Fruit fly (Drosophila melanogaster) whole organism, pupa: ENCODE results near the gene CG18420.

ENCODE experiments used
- CG10348 ChIP-seq: fragments of 200-800 bp; sonication (Bioruptor generic); IDR thresholded peaks from 2 replicates; pipeline ENCODE4 v1.3.6; 2022; ENCODE audit warnings: missing biosample characterization, missing genetic modification characterization
- CG12605 ChIP-seq: fragments of 200-800 bp; sonication (Bioruptor generic); IDR thresholded peaks from 2 replicates; pipeline ENCODE4 v1.3.6; 2022; ENCODE audit warnings: missing biosample characterization, missing genetic modification characterization
- CG13204 ChIP-seq: fragments of 200-800 bp; sonication (Bioruptor generic); optimal IDR thresholded peaks from 2 replicates; lab custom pipeline; 2018; ENCODE audit warnings: missing biosample characterization, mild to moderate bottlenecking, missing genetic modification characterization, moderate library complexity
- CG14655 ChIP-seq: fragments of 200-800 bp; sonication (Bioruptor generic); optimal IDR thresholded peaks from 3 replicates; lab custom pipeline; 2017; ENCODE audit warnings: mild to moderate bottlenecking, missing biosample characterization, missing genetic modification reagents, missing genetic modification characterization
- CG15710 ChIP-seq: fragments of 200-800 bp; sonication (Bioruptor generic); optimal IDR thresholded peaks from 2 replicates; lab custom pipeline; 2018; ENCODE audit warnings: missing biosample characterization, mild to moderate bottlenecking, missing genetic modification characterization, moderate library complexity
- CG17806 ChIP-seq: fragments of 200-800 bp; sonication (Bioruptor generic); optimal IDR thresholded peaks from 2 replicates; lab custom pipeline; 2018; ENCODE audit warnings: missing biosample characterization, mild to moderate bottlenecking, missing genetic modification characterization, moderate library complexity
- CG32121 ChIP-seq: fragments of 200-800 bp; sonication (Bioruptor generic); IDR thresholded peaks from 2 replicates; pipeline ENCODE4 v1.3.6; 2022; ENCODE audit warnings: missing biosample characterization, missing genetic modification characterization
- CG34367 ChIP-seq: fragments of 200-800 bp; sonication (Bioruptor generic); optimal IDR thresholded peaks from 2 replicates; lab custom pipeline; 2018; ENCODE audit warnings: missing biosample characterization, mild to moderate bottlenecking, missing genetic modification characterization
- CG4496 ChIP-seq: fragments of 200-800 bp; sonication (Bioruptor generic); IDR thresholded peaks from 3 replicates; pipeline ENCODE4 v1.3.6; 2022; ENCODE audit warnings: missing biosample characterization, missing genetic modification characterization
- CG8159 ChIP-seq: fragments of 200-800 bp; sonication (Bioruptor generic); optimal IDR thresholded peaks from 3 replicates; lab custom pipeline; 2018; ENCODE audit warnings: missing biosample characterization, mild to moderate bottlenecking, missing genetic modification characterization, moderate library complexity
- CG8301 ChIP-seq: fragments of 200-800 bp; sonication (Bioruptor generic); optimal IDR thresholded peaks from 2 replicates; lab custom pipeline; 2018; ENCODE audit warnings: missing biosample characterization, mild to moderate bottlenecking, missing genetic modification characterization
- CG9948 ChIP-seq: fragments of 200-800 bp; sonication (Bioruptor generic); optimal IDR thresholded peaks from 2 replicates; lab custom pipeline; 2018; ENCODE audit warnings: missing biosample characterization, mild to moderate bottlenecking, missing genetic modification characterization, moderate library complexity
- D1 ChIP-seq: fragments of 200-800 bp; sonication (Bioruptor generic); optimal IDR thresholded peaks from 2 replicates; lab custom pipeline; 2018; ENCODE audit warnings: missing biosample characterization, mild to moderate bottlenecking, missing genetic modification characterization, moderate library complexity
- EcR ChIP-seq: fragments of 200-800 bp; sonication (Bioruptor generic); optimal IDR thresholded peaks from 3 replicates; lab custom pipeline; 2019; ENCODE audit warnings: missing biosample characterization, missing genetic modification characterization, mild to moderate bottlenecking, moderate library complexity, missing genetic modification reagents
- Ets98B ChIP-seq: fragments of 200-800 bp; sonication (Bioruptor generic); IDR thresholded peaks from 2 replicates; pipeline ENCODE4 v1.3.6; 2022; ENCODE audit warnings: missing biosample characterization, missing genetic modification characterization
- Pif1A ChIP-seq: fragments of 200-800 bp; sonication (Bioruptor generic); optimal IDR thresholded peaks from 3 replicates; lab custom pipeline; 2016; ENCODE audit warnings: missing biosample characterization, missing genetic modification characterization
- Pif1B ChIP-seq: fragments of 200-800 bp; sonication (Bioruptor generic); optimal IDR thresholded peaks from 3 replicates; lab custom pipeline; 2016; ENCODE audit warnings: missing biosample characterization, missing genetic modification characterization
- Snoo ChIP-seq: fragments of 200-800 bp; sonication (Bioruptor generic); optimal IDR thresholded peaks from 3 replicates; lab custom pipeline; 2017; ENCODE audit warnings: missing biosample characterization, mild to moderate bottlenecking, missing genetic modification characterization, inconsistent platforms
- fd96Ca ChIP-seq: fragments of 200-800 bp; sonication (Bioruptor generic); IDR thresholded peaks from 3 replicates; pipeline ENCODE4 v1.3.6; 2022; ENCODE audit warnings: missing biosample characterization, missing genetic modification characterization
- gl ChIP-seq: fragments of 200-800 bp; sonication (Bioruptor generic); optimal IDR thresholded peaks from 2 replicates; lab custom pipeline; 2018; ENCODE audit warnings: missing biosample characterization, mild to moderate bottlenecking, missing genetic modification characterization
- rn ChIP-seq: fragments of 200-800 bp; sonication (Bioruptor generic); IDR thresholded peaks from 2 replicates; pipeline ENCODE4 v1.3.6; 2022; ENCODE audit warnings: missing biosample characterization, missing genetic modification characterization

Gene CG18420

dm6 chr2L:14796542-14796941 is at the start of gene CG18420:
Gene CG18420, minus strand, starts transcription at chr2L:14796642.
- TF ChIP-seq Pif1B (GFP tag; lab: Kevin White, UChicago) = no peak
- TF ChIP-seq CG17806 = no peak
- TF ChIP-seq CG13204 (GFP tag; lab: Kevin White, UChicago) = no peak
- TF ChIP-seq CG10348 (GFP tag; lab: Robert Waterston, UW) = no peak
- no peak for TF ChIP-seq Ets98B (GFP tag; lab: Robert Waterston, UW)
- no peak for TF ChIP-seq Pif1A (GFP tag; lab: Kevin White, UChicago)
- no peak for TF ChIP-seq CG12605 (GFP tag; lab: Robert Waterston, UW)
- no peak for TF ChIP-seq EcR (GFP tag; lab: Kevin White, UChicago)
- no peak for TF ChIP-seq fd96Ca (GFP tag; lab: Robert Waterston, UW)
- TF ChIP-seq rn (GFP tag; lab: Robert Waterston, UW) = no peak
- no peak for TF ChIP-seq CG34367
- no peak for TF ChIP-seq gl (tag; lab: Kevin White, UChicago)
- no peak for TF ChIP-seq CG9948 (tag; lab: Kevin White, UChicago)
- TF ChIP-seq D1 (tag; lab: Kevin White, UChicago) = no peak

- TF ChIP-seq gl (tag; lab: Kevin White, UChicago) (no peak), fd96Ca (GFP tag; lab: Robert Waterston, UW) (no peak), EcR (GFP tag; lab: Kevin White, UChicago) (no peak), CG8301 (tag; lab: Kevin White, UChicago) (no peak), CG17806 (no peak), CG34367 (no peak), CG4496 (GFP tag; lab: Robert Waterston, UW) (no peak), CG12605 (GFP tag; lab: Robert Waterston, UW) (no peak), Ets98B (GFP tag; lab: Robert Waterston, UW) (no peak), Pif1A (GFP tag; lab: Kevin White, UChicago) (no peak), CG10348 (GFP tag; lab: Robert Waterston, UW) (no peak), rn (GFP tag; lab: Robert Waterston, UW) (no peak), CG9948 (tag; lab: Kevin White, UChicago) (no peak), Snoo (tag; lab: Kevin White, UChicago) (no peak)
Observed at dm6 chr2L:14842058-14842457, 45.6 kb upstream of the CG18420 start, which contains the start of gene CG42682. Gene CG42682, plus strand, starts transcription at chr2L:14842358.

- no peak for TF ChIP-seq CG32121
- no peak for TF ChIP-seq Pif1A (GFP tag; lab: Kevin White, UChicago)
Observed at dm6 chr2L:14810461-14810860, 14.0 kb upstream of the CG18420 start, which contains the start of gene CG33309. Gene CG33309, plus strand, starts transcription at chr2L:14810761.

dm6 chr2L:14802034-14802433 is 5.6 kb upstream of the CG18420 start, which contains the start of gene CG33308:
Gene CG33308, plus strand, starts transcription at chr2L:14802334.
- TF ChIP-seq CG4496 (GFP tag; lab: Robert Waterston, UW) (no peak), Snoo (tag; lab: Kevin White, UChicago) (no peak), CG8159 (no peak), fd96Ca (GFP tag; lab: Robert Waterston, UW) (no peak), CG13204 (GFP tag; lab: Kevin White, UChicago) (no peak), D1 (tag; lab: Kevin White, UChicago) (no peak), CG10348 (GFP tag; lab: Robert Waterston, UW) (no peak), Pif1A (GFP tag; lab: Kevin White, UChicago) (no peak), CG34367 (no peak), CG15710 (tag; lab: Kevin White, UChicago) (no peak), CG14655 (no peak), CG9948 (tag; lab: Kevin White, UChicago) (no peak), EcR (GFP tag; lab: Kevin White, UChicago) (no peak), Ets98B (GFP tag; lab: Robert Waterston, UW) (no peak), CG32121 (no peak), CG8301 (tag; lab: Kevin White, UChicago) (no peak), gl (tag; lab: Kevin White, UChicago) (no peak), rn (GFP tag; lab: Robert Waterston, UW) (no peak)

dm6 chr2L:14797554-14797953 is 1.1 kb upstream of the CG18420 start:
- no peak for TF ChIP-seq EcR (GFP tag; lab: Kevin White, UChicago)
- TF ChIP-seq Snoo (tag; lab: Kevin White, UChicago) = no peak
- no peak for TF ChIP-seq D1 (tag; lab: Kevin White, UChicago)
- TF ChIP-seq Pif1A (GFP tag; lab: Kevin White, UChicago) = no peak
- TF ChIP-seq CG9948 (tag; lab: Kevin White, UChicago) = no peak
- no peak for TF ChIP-seq Pif1B (GFP tag; lab: Kevin White, UChicago)
- TF ChIP-seq CG32121 = no peak
- TF ChIP-seq CG4496 (GFP tag; lab: Robert Waterston, UW) = no peak
- no peak for TF ChIP-seq CG13204 (GFP tag; lab: Kevin White, UChicago)
- no peak for TF ChIP-seq CG10348 (GFP tag; lab: Robert Waterston, UW)
- TF ChIP-seq rn (GFP tag; lab: Robert Waterston, UW) = no peak

- TF ChIP-seq CG14655 = no peak
Observed at dm6 chr2L:14784498-14784897, 11.9 kb downstream of the CG18420 start, which contains the start of gene CG18636. Gene CG18636, minus strand, starts transcription at chr2L:14784598.

- TF ChIP-seq CG10348 (GFP tag; lab: Robert Waterston, UW) (no peak), CG17806 (no peak), CG15710 (tag; lab: Kevin White, UChicago) (no peak), Ets98B (GFP tag; lab: Robert Waterston, UW) (no peak), CG32121 (no peak), Pif1B (GFP tag; lab: Kevin White, UChicago) (no peak), EcR (GFP tag; lab: Kevin White, UChicago) (no peak), rn (GFP tag; lab: Robert Waterston, UW) (no peak), Snoo (tag; lab: Kevin White, UChicago) (no peak), CG12605 (GFP tag; lab: Robert Waterston, UW) (no peak), CG4496 (GFP tag; lab: Robert Waterston, UW) (no peak), CG34367 (no peak), CG8301 (tag; lab: Kevin White, UChicago) (no peak), CG14655 (no peak), fd96Ca (GFP tag; lab: Robert Waterston, UW) (no peak), gl (tag; lab: Kevin White, UChicago) (no peak), CG13204 (GFP tag; lab: Kevin White, UChicago) (no peak)
Observed at dm6 chr2L:14774713-14775112, 21.7 kb downstream of the CG18420 start, which contains the start of gene CG4650. Gene CG4650, minus strand, starts transcription at chr2L:14774981.
